Fruit fly (Drosophila melanogaster) whole organism, wandering third instar larva: ENCODE measurements around the gene CG8097.

Experiments
- CG32264 ChIP-seq: fragments of 200-800 bp; sonication (Bioruptor generic); optimal IDR thresholded peaks from 2 replicates; lab custom pipeline; 2016; ENCODE audit warnings: missing biosample characterization, missing genetic modification characterization
- Dfd ChIP-seq: fragments of >200 bp; optimal IDR thresholded peaks from 2 replicates; lab custom pipeline; 2017; ENCODE audit warnings: missing biosample characterization, missing genetic modification characterization
- HLH106 ChIP-seq: fragments of 200-800 bp; optimal IDR thresholded peaks from 3 replicates; lab custom pipeline; 2019; ENCODE audit warnings: missing biosample characterization, mild to moderate bottlenecking, missing genetic modification characterization, moderate library complexity
- N ChIP-seq: fragments of >200 bp; optimal IDR thresholded peaks from 2 replicates; lab custom pipeline; 2018; ENCODE audit warnings: missing biosample characterization, missing external identifiers, missing genetic modification characterization
- OdsH ChIP-seq: fragments of 200-800 bp; sonication (Bioruptor generic); optimal IDR thresholded peaks from 2 replicates; lab custom pipeline; 2016; ENCODE audit warnings: missing biosample characterization, mild to moderate bottlenecking, missing genetic modification characterization
- Sp1 ChIP-seq: fragments of 200-800 bp; sonication (Bioruptor generic); optimal IDR thresholded peaks from 3 replicates; lab custom pipeline; 2019; ENCODE audit warnings: missing biosample characterization, mild to moderate bottlenecking, missing genetic modification characterization, moderate library complexity
- h ChIP-seq: fragments of 200-800 bp; sonication (Bioruptor generic); optimal IDR thresholded peaks from 3 replicates; lab custom pipeline; 2016; ENCODE audit warnings: missing biosample characterization, mild to moderate bottlenecking, missing genetic modification characterization
- psq ChIP-seq: fragments of 200-800 bp; sonication (Bioruptor generic); optimal IDR thresholded peaks from 3 replicates; lab custom pipeline; 2017; ENCODE audit warnings: missing biosample characterization, mild to moderate bottlenecking, missing genetic modification characterization, moderate library complexity
- rgr ChIP-seq: fragments of 200-800 bp; sonication (Bioruptor generic); optimal IDR thresholded peaks from 3 replicates; lab custom pipeline; 2016; ENCODE audit warnings: missing biosample characterization, mild to moderate bottlenecking, missing genetic modification characterization
- sage ChIP-seq: fragments of 200-800 bp; sonication (Bioruptor generic); optimal IDR thresholded peaks from 2 replicates; lab custom pipeline; 2016; ENCODE audit warnings: missing biosample characterization, mild to moderate bottlenecking, missing genetic modification characterization
- tai ChIP-seq: sonication (Bioruptor generic); optimal IDR thresholded peaks from 2 replicates; lab custom pipeline; 2016; ENCODE audit warnings: missing biosample characterization, missing genetic modification characterization
- usp ChIP-seq: fragments of >200 bp; optimal IDR thresholded peaks from 2 replicates; lab custom pipeline; 2017; ENCODE audit warnings: missing biosample characterization, missing genetic modification characterization
- woc ChIP-seq: sonication (Bioruptor generic); optimal IDR thresholded peaks from 2 replicates; lab custom pipeline; 2016; ENCODE audit warnings: missing biosample characterization, mild to moderate bottlenecking, missing genetic modification characterization

dm6 chrX:15539856-15540488 lies 43.0 kb upstream of the CG8097 start:
- TF ChIP-seq OdsH (GFP tag; lab: Kevin White, UChicago) = no peak
- TF ChIP-seq h (GFP tag; lab: Kevin White, UChicago) = peak; percentile 9
- TF ChIP-seq Sp1 (GFP tag; lab: Kevin White, UChicago) = no peak
- no peak for TF ChIP-seq CG32264
- no peak for TF ChIP-seq woc (GFP tag; lab: Kevin White, UChicago)
- TF ChIP-seq HLH106 = peak; percentile 27
- TF ChIP-seq psq = no peak
- no peak for TF ChIP-seq usp (GFP tag; lab: Kevin White, UChicago)
- TF ChIP-seq N = no peak
- no peak for TF ChIP-seq rgr
- TF ChIP-seq sage (GFP tag; lab: Kevin White, UChicago) = no peak
- TF ChIP-seq tai = no peak
- no peak for TF ChIP-seq Dfd (GFP tag; lab: Kevin White, UChicago)
